Worm (Caenorhabditis elegans): ENCODE measurements around the gene K04E7.1.

Gene K04E7.1

DNA sequence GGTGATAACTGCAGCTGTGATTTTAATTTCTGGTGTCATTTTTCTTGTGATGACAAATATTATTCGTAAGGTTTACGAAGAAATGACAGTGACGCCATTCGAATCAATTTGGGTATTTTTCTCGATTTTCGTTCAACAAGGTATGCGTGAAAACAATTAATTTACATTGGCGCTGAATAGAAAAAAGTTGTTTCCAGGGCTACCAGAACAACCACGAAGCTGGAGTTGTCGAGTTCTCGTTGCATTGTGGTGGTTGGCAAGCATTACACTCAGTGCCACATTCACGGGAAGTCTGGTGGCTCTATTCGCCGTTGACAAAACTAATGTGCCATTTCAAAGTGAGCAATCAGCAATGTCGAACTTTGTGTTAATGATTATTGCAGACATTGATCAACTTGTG, 45.9 kb downstream of the K04E7.1 start:
- TF ChIP-seq nhr-28 (tag; optimal IDR thresholded peaks at IDR 0.05) (no peak), hlh-1 (tag; optimal IDR thresholded peaks at IDR 0.05) (peak; percentile 51)

- TF ChIP-seq ceh-83 (GFP tag; optimal IDR thresholded peaks at IDR 0.05) (no peak), unc-62 (GFP tag; optimal IDR thresholded peaks at IDR 0.05) (peak; percentile 69), drap-1 (GFP tag; optimal IDR thresholded peaks at IDR 0.05) (no peak), hlh-1 (tag; optimal IDR thresholded peaks at IDR 0.05) (peak; percentile 98), nhr-76 (tag; optimal IDR thresholded peaks at IDR 0.05) (no peak), cnd-1 (tag; optimal IDR thresholded peaks at IDR 0.05) (no peak), ztf-11 (tag; optimal IDR thresholded peaks at IDR 0.05) (no peak), flh-1 (GFP tag; optimal IDR thresholded peaks at IDR 0.05) (no peak), lin-13 (tag; optimal IDR thresholded peaks at IDR 0.05) (no peak), ceh-43 (GFP tag; optimal IDR thresholded peaks at IDR 0.05) (no peak), pha-4 (tag; optimal IDR thresholded peaks at IDR 0.05) (no peak), lsy-2 (tag; optimal IDR thresholded peaks at IDR 0.05) (no peak), zip-8 (tag; optimal IDR thresholded peaks at IDR 0.05) (no peak), ces-1 (GFP tag; optimal IDR thresholded peaks at IDR 0.05) (no peak), ham-2 (GFP tag; optimal IDR thresholded peaks at IDR 0.05) (no peak), unc-120 (tag; optimal IDR thresholded peaks at IDR 0.05; ENCODE audit: poor library complexity, severe bottlenecking) (peak; percentile 73), nhr-28 (tag; optimal IDR thresholded peaks at IDR 0.05) (no peak), tbx-8 (GFP tag; optimal IDR thresholded peaks at IDR 0.05) (no peak), sptf-1 (tag; optimal IDR thresholded peaks at IDR 0.05) (no peak), M03D4.4 (tag; optimal IDR thresholded peaks at IDR 0.05) (no peak), mep-1 (tag; optimal IDR thresholded peaks at IDR 0.05) (no peak), unc-39 (tag; optimal IDR thresholded peaks at IDR 0.05) (no peak), blmp-1 (tag; optimal IDR thresholded peaks at IDR 0.05) (no peak), nhr-2 (tag; optimal IDR thresholded peaks at IDR 0.05) (no peak), nhr-237 (tag; optimal IDR thresholded peaks at IDR 0.05) (no peak)
Measured at ce11 chrX:6509813-6510212, 48.0 kb downstream of the K04E7.1 start.

- TF ChIP-seq cnd-1 (tag; optimal IDR thresholded peaks at IDR 0.05) (no peak), unc-120 (tag; optimal IDR thresholded peaks at IDR 0.05; ENCODE audit: poor library complexity, severe bottlenecking) (no peak), bed-3 (GFP tag; optimal IDR thresholded peaks at IDR 0.05) (no peak), sptf-1 (tag; optimal IDR thresholded peaks at IDR 0.05) (no peak), elt-3 (tag; optimal IDR thresholded peaks at IDR 0.05) (no peak), hlh-1 (tag; optimal IDR thresholded peaks at IDR 0.05) (no peak), nhr-237 (tag; optimal IDR thresholded peaks at IDR 0.05) (no peak), pha-4 (tag; optimal IDR thresholded peaks at IDR 0.05) (no peak), ces-1 (GFP tag; optimal IDR thresholded peaks at IDR 0.05) (no peak), tbx-8 (GFP tag; optimal IDR thresholded peaks at IDR 0.05) (no peak), lin-13 (tag; optimal IDR thresholded peaks at IDR 0.05) (no peak), ztf-11 (tag; optimal IDR thresholded peaks at IDR 0.05) (no peak)
Measured at ce11 chrX:6510627-6511026, 48.8 kb downstream of the K04E7.1 start, which contains the start of gene ttr-36. Gene ttr-36 (plus strand): TSS chrX:6510927.

- TF ChIP-seq lsy-2 (tag; optimal IDR thresholded peaks at IDR 0.05) (no peak), ces-1 (GFP tag; optimal IDR thresholded peaks at IDR 0.05) (no peak)
Measured at ce11 chrX:6511985-6512384, 50.2 kb downstream of the K04E7.1 start, which contains the start of gene ttr-35. Gene ttr-35 (plus strand): TSS chrX:6512285.

Data from whole organism, mixed stage, embryonic.